Worm (Caenorhabditis elegans) whole organism, L2 larva: ENCODE data around the gene E01G6.1.

Experiments used
- C34F6.9 ChIP-seq: fragments of 150-350 bp; optimal IDR thresholded peaks from 2 replicates; lab custom pipeline; 2014; ENCODE audit warnings: missing biosample characterization, missing genetic modification characterization
- F13H6.1 ChIP-seq: sonication (generic microtip); optimal IDR thresholded peaks from 2 replicates; lab custom pipeline; 2016; ENCODE audit warnings: missing genetic modification characterization, missing compliant biosample characterization
- R02D3.7 ChIP-seq: fragments of 150-350 bp; optimal IDR thresholded peaks from 2 replicates; lab custom pipeline; 2014; ENCODE audit warnings: missing biosample characterization, missing genetic modification characterization
- Y55F3AM.14 ChIP-seq: fragments of 200-800 bp; sonication (Bioruptor generic); optimal IDR thresholded peaks from 2 replicates; lab custom pipeline; 2018; ENCODE audit warnings: mild to moderate bottlenecking, missing genetic modification characterization, missing compliant biosample characterization
- alr-1 ChIP-seq: fragments of 150-350 bp; optimal IDR thresholded peaks from 2 replicates; lab custom pipeline; 2014; ENCODE audit warnings: missing biosample characterization, missing genetic modification characterization
- ceh-16 ChIP-seq: fragments of 150-350 bp; optimal IDR thresholded peaks from 2 replicates; lab custom pipeline; 2014; ENCODE audit warnings: missing biosample characterization, missing genetic modification characterization
- dmd-4 ChIP-seq: sonication (generic microtip); optimal IDR thresholded peaks from 2 replicates; lab custom pipeline; 2017; ENCODE audit warnings: missing biosample characterization, missing genetic modification characterization
- egl-27 ChIP-seq: sonication (generic microtip); optimal IDR thresholded peaks from 3 replicates; lab custom pipeline; 2017; ENCODE audit warnings: missing biosample characterization, missing genetic modification reagents, missing genetic modification characterization
- elt-1 ChIP-seq: fragments of 150-350 bp; optimal IDR thresholded peaks from 2 replicates; lab custom pipeline; 2014; ENCODE audit warnings: missing biosample characterization, missing genetic modification characterization
- fos-1 ChIP-seq: fragments of 150-350 bp; optimal IDR thresholded peaks from 2 replicates; lab custom pipeline; 2014; ENCODE audit warnings: missing biosample characterization, missing genetic modification characterization
- gmeb-1 ChIP-seq: fragments of 150-350 bp; optimal IDR thresholded peaks from 2 replicates; lab custom pipeline; 2014; ENCODE audit warnings: missing biosample characterization, missing genetic modification characterization
- lin-11 ChIP-seq: fragments of 150-350 bp; sonication (generic microtip); optimal IDR thresholded peaks from 2 replicates; lab custom pipeline; 2014; ENCODE audit warnings: missing biosample characterization, missing genetic modification characterization, inconsistent platforms, mixed read lengths
- lsy-2 ChIP-seq, 2 experiments: fragments of 150-350 bp in 1 of 2; sonication (generic microtip) in 1 of 2; optimal IDR thresholded peaks; 2 replicates each; lab custom pipeline; 2014 to 2017; ENCODE audit warnings: missing biosample characterization in 2 of 2, missing genetic modification characterization in 2 of 2
- mab-5 ChIP-seq: fragments of 150-350 bp; optimal IDR thresholded peaks from 2 replicates; lab custom pipeline; 2014; ENCODE audit warnings: missing biosample characterization, missing genetic modification characterization
- mbf-1 ChIP-seq: sonication (generic microtip); optimal IDR thresholded peaks from 2 replicates; lab custom pipeline; 2017; ENCODE audit warnings: missing biosample characterization, missing genetic modification characterization
- mdl-1 ChIP-seq, 2 experiments: fragments of 150-350 bp in 1 of 2; sonication (generic microtip) in 1 of 2; optimal IDR thresholded peaks; 2 replicates each; lab custom pipeline; 2017; ENCODE audit warnings: missing biosample characterization in 2 of 2, missing genetic modification characterization in 2 of 2
- nhr-10 ChIP-seq: sonication (generic microtip); optimal IDR thresholded peaks from 2 replicates; lab custom pipeline; 2017; ENCODE audit warnings: missing biosample characterization, missing genetic modification characterization
- nhr-11 ChIP-seq: fragments of 150-350 bp; optimal IDR thresholded peaks from 2 replicates; lab custom pipeline; 2014; ENCODE audit warnings: missing biosample characterization, missing genetic modification characterization
- nhr-12 ChIP-seq: fragments of 150-350 bp; optimal IDR thresholded peaks from 2 replicates; lab custom pipeline; 2014; ENCODE audit warnings: missing biosample characterization, missing genetic modification characterization
- nhr-237 ChIP-seq: fragments of 150-350 bp; optimal IDR thresholded peaks from 2 replicates; lab custom pipeline; 2014; ENCODE audit warnings: missing biosample characterization, missing genetic modification characterization
- nhr-25 ChIP-seq: fragments of 150-350 bp; sonication (generic microtip); optimal IDR thresholded peaks from 3 replicates; lab custom pipeline; 2014; ENCODE audit warnings: missing biosample characterization, missing genetic modification characterization
- nhr-6 ChIP-seq: fragments of 150-350 bp; optimal IDR thresholded peaks from 2 replicates; lab custom pipeline; 2014; ENCODE audit warnings: missing biosample characterization, missing genetic modification characterization
- nhr-77 ChIP-seq: fragments of 150-350 bp; optimal IDR thresholded peaks from 2 replicates; lab custom pipeline; 2014; ENCODE audit warnings: missing biosample characterization, missing genetic modification characterization
- peb-1 ChIP-seq: fragments of 150-350 bp; optimal IDR thresholded peaks from 2 replicates; lab custom pipeline; 2014; ENCODE audit warnings: missing biosample characterization, missing genetic modification characterization
- skn-1 ChIP-seq: sonication (generic microtip); optimal IDR thresholded peaks from 2 replicates; lab custom pipeline; 2017; ENCODE audit warnings: missing biosample characterization, missing genetic modification characterization
- sma-3 ChIP-seq: sonication (generic microtip); optimal IDR thresholded peaks from 2 replicates; lab custom pipeline; 2016; ENCODE audit warnings: missing genetic modification reagents, missing genetic modification characterization, missing compliant biosample characterization
- sma-9 ChIP-seq, 2 experiments: fragments of 150-350 bp in 1 of 2; sonication (generic microtip) in 1 of 2; optimal IDR thresholded peaks; 2 replicates each; lab custom pipeline; 2014 to 2016; ENCODE audit warnings: missing genetic modification characterization in 2 of 2, mild to moderate bottlenecking in 1 of 2, missing biosample characterization in 1 of 2, missing compliant biosample characterization in 1 of 2, missing genetic modification reagents in 1 of 2, moderate library complexity in 1 of 2
- snpc-4 ChIP-seq: fragments of 150-350 bp; optimal IDR thresholded peaks from 2 replicates; lab custom pipeline; 2014; ENCODE audit warnings: missing biosample characterization, missing genetic modification characterization
- unc-39 ChIP-seq: fragments of 150-350 bp; optimal IDR thresholded peaks from 2 replicates; lab custom pipeline; 2014; ENCODE audit warnings: missing biosample characterization, missing genetic modification characterization
- unc-55 ChIP-seq: fragments of 150-350 bp; sonication (generic microtip); optimal IDR thresholded peaks from 3 replicates; lab custom pipeline; 2014; ENCODE audit warnings: missing biosample characterization, missing genetic modification reagents, missing genetic modification characterization
- zag-1 ChIP-seq: fragments of 150-350 bp; optimal IDR thresholded peaks from 2 replicates; lab custom pipeline; 2014; ENCODE audit warnings: missing biosample characterization, missing genetic modification characterization
- ztf-1 ChIP-seq: fragments of 200-800 bp; sonication (Bioruptor generic); conservative IDR thresholded peaks from 2 replicates; pipeline ENCODE4 v1.3.6; 2022; ENCODE audit warnings: missing genetic modification characterization, missing compliant biosample characterization
- ztf-11 ChIP-seq: sonication (generic microtip); optimal IDR thresholded peaks from 2 replicates; lab custom pipeline; 2017; ENCODE audit warnings: missing biosample characterization, missing genetic modification characterization
- ztf-4 ChIP-seq: fragments of 150-350 bp; optimal IDR thresholded peaks from 2 replicates; lab custom pipeline; 2014; ENCODE audit warnings: missing biosample characterization, missing genetic modification characterization

E01G6.1 gene

DNA sequence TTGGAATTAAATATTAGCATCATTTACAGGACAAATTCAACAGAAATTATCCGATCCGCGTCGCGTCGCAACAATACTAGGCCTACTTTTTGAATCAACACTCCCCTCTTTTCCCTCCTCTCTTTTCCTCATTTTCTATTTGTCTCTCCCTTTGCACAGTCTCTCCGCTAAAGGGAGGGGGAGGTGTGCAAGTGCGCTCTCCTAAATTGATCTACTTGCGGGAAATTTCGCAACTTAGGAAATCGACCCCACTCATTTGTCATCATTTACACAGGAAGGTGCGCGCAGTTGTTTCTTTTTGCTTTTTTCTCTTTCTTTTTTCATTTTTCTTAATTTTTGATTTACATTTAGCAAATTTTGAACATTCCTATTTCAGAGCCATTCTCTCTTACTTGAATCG, 22.2 kb downstream of the E01G6.1 start, which contains the start of gene C04B4.2:
C04B4.2 (plus strand) TSS at position 371 of the 400 bp plus-strand sequence.
- TF ChIP-seq sma-9 (GFP tag; optimal IDR thresholded peaks at IDR 0.05; lab: Kevin White, UChicago) (no peak), sma-9 (tag; optimal IDR thresholded peaks at IDR 0.05; lab: Kevin White, UChicago) (no peak), peb-1 (tag; lab: Kevin White, UChicago) (no peak), nhr-11 (tag; lab: Kevin White, UChicago) (no peak), nhr-12 (tag; lab: Kevin White, UChicago) (no peak), nhr-237 (tag; lab: Kevin White, UChicago) (no peak), R02D3.7 (no peak), alr-1 (tag; lab: Kevin White, UChicago) (no peak), mbf-1 (no peak), ztf-1 (GFP tag; lab: Robert Waterston, UW) (no peak), elt-1 (tag; lab: Kevin White, UChicago) (no peak), dmd-4 (tag; lab: Kevin White, UChicago) (no peak), mdl-1 (tag; optimal IDR thresholded peaks at IDR 0.05; lab: Kevin White, UChicago) (no peak), gmeb-1 (tag; lab: Kevin White, UChicago) (no peak), ztf-11 (tag; lab: Kevin White, UChicago) (no peak), sma-3 (GFP tag; lab: Kevin White, UChicago) (no peak), lin-11 (tag; lab: Kevin White, UChicago) (no peak)

- no peak for TF ChIP-seq ceh-16
- no peak for TF ChIP-seq skn-1 (tag; lab: Kevin White, UChicago)
- TF ChIP-seq ztf-11 (tag; lab: Kevin White, UChicago) = no peak
- TF ChIP-seq Y55F3AM.14 (GFP tag; lab: Kevin White, UChicago) = no peak
- no peak for TF ChIP-seq ztf-1 (GFP tag; lab: Robert Waterston, UW)
Measured at ce11 chrX:12284161-12284560, 23.5 kb downstream of the E01G6.1 start.

DNA sequence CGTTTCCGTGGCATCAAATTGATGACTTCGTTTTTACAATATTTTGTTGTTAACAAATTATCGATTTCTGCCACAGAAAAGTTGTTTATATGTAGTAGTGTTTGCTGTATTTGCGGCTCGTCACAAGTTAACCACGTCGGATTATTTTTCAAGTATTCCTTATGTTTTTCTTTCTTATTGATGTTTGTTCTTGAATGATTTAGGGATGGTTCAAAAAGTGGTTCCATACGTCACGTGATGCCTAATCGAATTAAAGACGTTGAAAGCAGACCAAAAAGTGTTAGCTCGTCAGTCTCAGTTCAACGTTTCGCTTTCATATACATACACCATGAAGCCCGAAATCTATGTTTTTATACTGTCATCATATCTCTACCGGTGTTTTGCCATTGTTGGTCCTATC, 24.8 kb downstream of the E01G6.1 start, which contains the start of gene lips-2:
lips-2 (plus strand) TSS at position 301 of the 400 bp plus-strand sequence.
- TF ChIP-seq alr-1 (tag; lab: Kevin White, UChicago) (no peak), C34F6.9 (tag; lab: Kevin White, UChicago) (no peak), zag-1 (tag; lab: Kevin White, UChicago) (no peak), ceh-16 (no peak), unc-39 (no peak), lin-11 (tag; lab: Kevin White, UChicago) (no peak), nhr-77 (tag; lab: Kevin White, UChicago) (no peak), lsy-2 (tag; optimal IDR thresholded peaks at IDR 0.05; lab: Kevin White, UChicago) (no peak), unc-55 (no peak), nhr-11 (tag; lab: Kevin White, UChicago) (no peak), gmeb-1 (tag; lab: Kevin White, UChicago) (no peak), mdl-1 (tag; optimal IDR thresholded peaks at IDR 0.05; lab: Kevin White, UChicago) (no peak), ztf-11 (tag; lab: Kevin White, UChicago) (no peak), R02D3.7 (no peak), mab-5 (no peak), F13H6.1 (tag; lab: Kevin White, UChicago) (no peak), elt-1 (tag; lab: Kevin White, UChicago) (no peak), ztf-4 (tag; lab: Kevin White, UChicago) (no peak)

DNA sequence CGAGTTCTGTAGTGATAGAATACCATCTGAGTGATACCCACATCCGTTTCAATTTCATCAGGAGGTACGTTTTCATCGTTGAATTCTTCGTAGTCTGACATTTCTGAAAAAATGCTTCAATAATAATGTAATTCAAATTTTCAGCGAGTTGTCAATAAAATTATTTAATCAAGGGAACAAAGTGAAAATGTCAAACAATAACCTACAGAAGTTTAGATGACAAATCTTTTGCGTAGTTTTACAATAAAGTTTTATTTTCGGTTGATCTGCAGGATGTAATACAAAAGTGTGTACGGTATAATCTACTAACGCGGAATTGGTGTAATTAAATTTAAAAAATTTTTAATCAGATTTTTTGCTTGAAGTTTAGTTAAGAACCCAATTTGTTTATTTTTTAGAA, 27.6 kb downstream of the E01G6.1 start, which contains the start of gene C04B4.5:
C04B4.5 (minus strand) TSS at position 101 of the 400 bp plus-strand sequence.
- no peak for TF ChIP-seq nhr-25 (tag; lab: Kevin White, UChicago)
- TF ChIP-seq ztf-4 (tag; lab: Kevin White, UChicago) = no peak
- no peak for TF ChIP-seq sma-3 (GFP tag; lab: Kevin White, UChicago)
- no peak for TF ChIP-seq ztf-1 (GFP tag; lab: Robert Waterston, UW)
- TF ChIP-seq elt-1 (tag; lab: Kevin White, UChicago) = no peak
- TF ChIP-seq nhr-12 (tag; lab: Kevin White, UChicago) = no peak
- no peak for TF ChIP-seq unc-55
- no peak for TF ChIP-seq egl-27 (tag; lab: Kevin White, UChicago)
- TF ChIP-seq nhr-10 = no peak
- no peak for TF ChIP-seq fos-1
- TF ChIP-seq C34F6.9 (tag; lab: Kevin White, UChicago) = no peak
- no peak for TF ChIP-seq peb-1 (tag; lab: Kevin White, UChicago)
- no peak for TF ChIP-seq nhr-77 (tag; lab: Kevin White, UChicago)
- TF ChIP-seq snpc-4 (tag; lab: Kevin White, UChicago) = no peak
- TF ChIP-seq unc-39 = no peak
- TF ChIP-seq nhr-6 (tag; lab: Kevin White, UChicago) = no peak
